Worm (Caenorhabditis elegans) whole organism, L1 larva: ENCODE data around the gene Y66D12A.16.
A peak's percentile ranks its signal among the peaks of the same experiment; 100 is the strongest.

ENCODE experiments used
- C04F5.9 ChIP-seq: sonication (generic microtip); optimal IDR thresholded peaks from 2 replicates; lab custom pipeline; 2016; ENCODE audit warnings: missing genetic modification characterization, missing compliant biosample characterization
- C34B4.2 ChIP-seq: sonication (generic microtip); optimal IDR thresholded peaks from 2 replicates; lab custom pipeline; 2017; ENCODE audit warnings: mild to moderate bottlenecking, missing genetic modification characterization, missing compliant biosample characterization
- F16B12.6 ChIP-seq: fragments of 150-350 bp; optimal IDR thresholded peaks from 2 replicates; lab custom pipeline; 2014; ENCODE audit warnings: missing biosample characterization, missing genetic modification characterization
- Y116A8C.19 ChIP-seq: sonication (generic microtip); optimal IDR thresholded peaks from 2 replicates; lab custom pipeline; 2016; ENCODE audit warnings: missing compliant biosample characterization, missing genetic modification characterization, borderline replicate concordance
- alr-1 ChIP-seq: fragments of 200-800 bp; sonication (Bioruptor generic); optimal IDR thresholded peaks from 2 replicates; lab custom pipeline; 2018; ENCODE audit warnings: borderline replicate concordance, mild to moderate bottlenecking, missing genetic modification characterization, missing compliant biosample characterization
- dpl-1 ChIP-seq, 3 experiments: fragments of 150-350 bp in 2 of 3; sonication (generic microtip) in 1 of 3; optimal IDR thresholded peaks; 2 replicates each; lab custom pipeline; 2014 to 2017; ENCODE audit warnings: missing biosample characterization in 3 of 3, missing genetic modification characterization in 3 of 3, missing genetic modification reagents in 3 of 3
- dsc-1 ChIP-seq: sonication (generic microtip); optimal IDR thresholded peaks from 2 replicates; lab custom pipeline; 2016; ENCODE audit warnings: mild to moderate bottlenecking, missing genetic modification characterization, missing compliant biosample characterization
- efl-1 ChIP-seq, 4 experiments: fragments of 150-350 bp; optimal IDR thresholded peaks in 3 of 4; peaks in 1 of 4; 1 replicate in 1 of 4; 2 replicates in 3 of 4; lab custom pipeline; 2014; ENCODE audit warnings: missing biosample characterization in 2 of 4, missing genetic modification characterization in 2 of 4, missing genetic modification reagents in 2 of 4
- egl-13 ChIP-seq: sonication (generic microtip); optimal IDR thresholded peaks from 2 replicates; lab custom pipeline; 2016; ENCODE audit warnings: missing genotype, missing genetic modification reagents, missing genetic modification characterization, missing compliant biosample characterization
- elt-2 ChIP-seq: sonication (generic microtip); optimal IDR thresholded peaks from 2 replicates; lab custom pipeline; 2016; ENCODE audit warnings: missing genetic modification characterization, mild to moderate bottlenecking, inconsistent platforms, missing compliant biosample characterization, missing genetic modification reagents
- elt-3 ChIP-seq, 6 experiments: fragments of 150-350 bp in 1 of 6; sonication (generic microtip); optimal IDR thresholded peaks; 2 replicates each; lab custom pipeline; 2017 to 2018; ENCODE audit warnings: missing biosample characterization in 6 of 6, missing genetic modification characterization in 6 of 6, inconsistent platforms in 1 of 6
- fos-1 ChIP-seq: fragments of 150-350 bp; optimal IDR thresholded peaks from 2 replicates; lab custom pipeline; 2014; ENCODE audit warnings: missing biosample characterization, missing genetic modification characterization
- hlh-17 ChIP-seq: fragments of 200-800 bp; sonication (Bioruptor generic); optimal IDR thresholded peaks from 2 replicates; lab custom pipeline; 2018; ENCODE audit warnings: missing genetic modification characterization, mild to moderate bottlenecking, missing compliant biosample characterization, moderate library complexity, borderline replicate concordance
- irx-1 ChIP-seq: sonication (generic microtip); optimal IDR thresholded peaks from 2 replicates; lab custom pipeline; 2016; ENCODE audit warnings: missing genetic modification characterization, missing compliant biosample characterization
- lin-13 ChIP-seq: fragments of 150-350 bp; optimal IDR thresholded peaks from 2 replicates; lab custom pipeline; 2014; ENCODE audit warnings: missing biosample characterization, missing genetic modification reagents, missing genetic modification characterization
- lin-15B ChIP-seq: fragments of 150-350 bp; sonication (generic microtip); optimal IDR thresholded peaks from 3 replicates; lab custom pipeline; 2014; ENCODE audit warnings: missing biosample characterization, missing genetic modification characterization
- lin-35 ChIP-seq, 2 experiments: fragments of 150-350 bp; optimal IDR thresholded peaks; 2 replicates each; lab custom pipeline; 2014; ENCODE audit warnings: missing biosample characterization in 2 of 2, missing genetic modification characterization in 2 of 2, missing genetic modification reagents in 2 of 2
- lsy-2 ChIP-seq, 2 experiments: fragments of 150-350 bp; optimal IDR thresholded peaks; 2 replicates each; lab custom pipeline; 2014; ENCODE audit warnings: missing biosample characterization in 2 of 2, missing genetic modification characterization in 2 of 2
- mef-2 ChIP-seq: fragments of 150-350 bp; optimal IDR thresholded peaks from 2 replicates; lab custom pipeline; 2014; ENCODE audit warnings: missing biosample characterization, missing genetic modification characterization
- mep-1 ChIP-seq: fragments of 150-350 bp; optimal IDR thresholded peaks from 2 replicates; lab custom pipeline; 2014; ENCODE audit warnings: missing biosample characterization, missing genetic modification characterization
- nhr-20 ChIP-seq: sonication (generic microtip); optimal IDR thresholded peaks from 2 replicates; lab custom pipeline; 2016; ENCODE audit warnings: mild to moderate bottlenecking, missing genetic modification characterization, missing compliant biosample characterization
- nhr-77 ChIP-seq: fragments of 150-350 bp; optimal IDR thresholded peaks from 2 replicates; lab custom pipeline; 2014; ENCODE audit warnings: missing biosample characterization, missing genetic modification characterization
- nhr-85 ChIP-seq: sonication (generic microtip); peaks from one replicate; lab custom pipeline; 2016; ENCODE audit warnings: missing genetic modification characterization, inconsistent platforms, missing compliant biosample characterization
- nhr-90 ChIP-seq: sonication (generic microtip); optimal IDR thresholded peaks from 2 replicates; lab custom pipeline; 2016; ENCODE audit warnings: mild to moderate bottlenecking, missing genetic modification characterization, missing compliant biosample characterization; ENCODE audit not compliant: poor library complexity
- pqm-1 ChIP-seq: sonication (generic microtip); optimal IDR thresholded peaks from 3 replicates; lab custom pipeline; 2017; ENCODE audit warnings: missing biosample characterization, missing genetic modification characterization
- skn-1 ChIP-seq: fragments of 150-350 bp; optimal IDR thresholded peaks from 2 replicates; lab custom pipeline; 2014; ENCODE audit warnings: missing biosample characterization, missing genetic modification characterization
- snpc-4 ChIP-seq: fragments of 150-350 bp; optimal IDR thresholded peaks from 2 replicates; lab custom pipeline; 2014; ENCODE audit warnings: missing biosample characterization, missing genetic modification characterization
- snu-23 ChIP-seq: sonication (generic microtip); optimal IDR thresholded peaks from 2 replicates; lab custom pipeline; 2016; ENCODE audit warnings: missing genetic modification characterization, missing compliant biosample characterization
- tbx-2 ChIP-seq: sonication (generic microtip); optimal IDR thresholded peaks from 2 replicates; lab custom pipeline; 2016; ENCODE audit warnings: missing genetic modification characterization, missing compliant biosample characterization
- tlp-1 ChIP-seq: fragments of 150-350 bp; optimal IDR thresholded peaks from 2 replicates; lab custom pipeline; 2014; ENCODE audit warnings: missing biosample characterization, missing genetic modification characterization
- unc-86 ChIP-seq: sonication (generic microtip); optimal IDR thresholded peaks from 2 replicates; lab custom pipeline; 2016; ENCODE audit warnings: missing genetic modification characterization, missing compliant biosample characterization
- xbp-1 ChIP-seq: sonication (generic microtip); optimal IDR thresholded peaks from 2 replicates; lab custom pipeline; 2016; ENCODE audit warnings: missing genetic modification characterization, missing compliant biosample characterization
- zip-4 ChIP-seq: fragments of 200-800 bp; sonication (Bioruptor generic); optimal IDR thresholded peaks from 2 replicates; lab custom pipeline; 2018; ENCODE audit warnings: mild to moderate bottlenecking, missing genetic modification characterization, moderate library complexity, missing compliant biosample characterization

Gene Y66D12A.16

DNA sequence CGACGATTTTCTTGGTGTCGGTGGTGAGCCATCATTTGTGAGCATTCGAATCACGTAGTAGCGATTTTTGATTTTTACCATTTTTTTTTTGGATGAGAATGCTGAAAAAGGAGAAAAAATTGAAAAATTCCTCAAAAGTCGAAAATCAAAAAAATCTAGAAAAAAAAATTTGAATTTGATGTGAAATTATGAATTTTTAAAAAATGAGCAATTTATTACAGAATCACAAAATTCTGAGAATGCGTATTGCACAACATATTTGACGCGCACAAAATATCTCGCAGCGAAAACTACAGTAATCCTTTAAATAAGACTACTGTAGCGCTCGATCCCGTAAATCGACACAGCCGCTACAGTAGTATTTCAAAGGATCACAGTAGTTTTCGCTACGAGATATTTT lies 36.1 kb upstream of the Y66D12A.16 start, which contains the start of gene popl-5:
TSS of gene popl-5 (minus strand) at position 101 of the 400 bp plus-strand sequence.
- TF ChIP-seq pqm-1 (tag; lab: Kevin White, UChicago) = no peak
- TF ChIP-seq zip-4 (GFP tag; lab: Kevin White, UChicago) = no peak
- no peak for TF ChIP-seq C34B4.2
- TF ChIP-seq snpc-4 (tag; lab: Kevin White, UChicago) = no peak
- TF ChIP-seq fos-1 (tag; lab: Kevin White, UChicago) = no peak
- no peak for TF ChIP-seq tlp-1 (tag; lab: Kevin White, UChicago)
- no peak for TF ChIP-seq C04F5.9 (tag; lab: Kevin White, UChicago)

DNA sequence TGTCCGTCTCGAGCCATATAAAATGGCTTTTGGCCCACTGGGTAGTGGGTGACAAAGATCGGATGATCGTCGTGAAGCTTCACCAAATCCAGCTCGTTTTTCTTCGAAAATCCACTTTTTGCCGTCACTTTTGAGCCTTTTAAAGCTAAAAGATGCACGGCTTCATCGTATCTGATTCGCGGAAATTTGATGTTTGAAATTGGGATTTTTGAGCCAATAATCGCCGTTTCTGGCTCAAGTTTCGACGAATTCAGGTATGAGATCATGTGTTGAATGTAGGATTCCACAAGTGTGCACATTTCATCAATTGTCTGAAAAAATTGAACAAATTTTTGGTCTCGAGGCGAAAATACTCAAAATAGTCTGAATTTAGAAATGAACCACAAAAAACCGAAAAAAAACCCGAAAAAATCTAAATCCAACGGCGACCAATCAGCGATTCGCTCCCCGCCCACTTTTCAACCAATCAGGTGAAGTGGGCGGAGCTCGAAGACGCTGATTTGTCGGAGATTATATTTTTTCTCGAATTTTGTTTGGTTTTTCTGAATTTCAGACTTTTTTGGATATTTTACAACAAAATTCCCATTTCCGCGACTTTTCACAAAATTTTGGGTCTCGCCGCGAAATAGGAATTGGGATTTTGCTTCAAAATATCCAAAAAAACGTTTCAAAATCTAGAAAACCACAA lies 34.5 kb upstream of the Y66D12A.16 start:
- TF ChIP-seq efl-1 (optimal IDR thresholded peaks at IDR 0.05; lab: Kevin White, UChicago) (no peak), efl-1 (GFP tag; optimal IDR thresholded peaks at IDR 0.05 in 1 of 2; lab: Kevin White, UChicago) (peak in 1 of 2 experiments; percentile 77), egl-13 (tag; lab: Kevin White, UChicago) (no peak)
- TF ChIP-seq, all 84 proteins: peak for 1

DNA sequence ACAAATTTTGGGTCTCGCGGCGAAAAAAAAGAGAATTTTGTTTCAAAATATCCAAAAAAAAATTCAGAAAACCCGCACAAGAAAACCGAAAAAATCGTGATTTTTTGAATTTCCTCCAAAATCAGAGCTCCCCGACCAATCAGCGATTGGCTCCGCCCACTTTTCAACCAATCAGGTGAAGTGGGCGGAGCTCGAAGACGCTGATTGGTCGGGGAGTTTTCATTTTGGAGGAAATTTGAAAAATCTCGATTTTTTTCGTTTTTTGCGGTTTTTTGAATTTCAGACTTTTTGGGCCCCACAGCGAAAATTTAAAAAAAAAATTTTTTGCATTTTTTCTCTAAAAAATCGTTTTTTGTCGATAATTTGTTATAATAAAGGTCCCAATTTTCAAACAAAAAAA lies 33.8 kb upstream of the Y66D12A.16 start:
- TF ChIP-seq snpc-4 (tag; lab: Kevin White, UChicago) (no peak), irx-1 (tag; lab: Kevin White, UChicago) (no peak), F16B12.6 (no peak), Y116A8C.19 (no peak), efl-1 (optimal IDR thresholded peaks at IDR 0.05; lab: Kevin White, UChicago) (no peak), efl-1 (GFP tag; optimal IDR thresholded peaks at IDR 0.05 in 1 of 2; lab: Kevin White, UChicago) (peak in 1 of 2 experiments; percentile 11)

DNA sequence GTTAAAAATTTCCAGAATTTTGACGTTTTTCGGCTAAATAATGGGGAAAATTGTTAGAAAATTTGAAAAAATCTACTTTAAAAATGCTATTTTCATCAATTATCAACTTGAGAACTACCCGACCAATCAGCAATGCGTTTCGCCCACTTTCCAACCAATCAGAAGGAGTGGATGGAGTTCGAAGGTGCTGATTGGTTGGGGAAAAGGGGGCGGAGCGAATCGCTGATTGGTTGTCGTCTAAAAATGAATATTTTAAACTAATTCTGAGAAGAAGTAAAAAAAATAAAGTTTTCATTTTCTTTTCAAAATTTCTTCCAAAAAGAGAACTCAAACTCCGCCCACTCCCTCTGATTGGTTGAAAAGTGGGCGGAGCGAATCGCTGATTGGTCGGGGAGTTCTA lies 33.1 kb upstream of the Y66D12A.16 start:
- TF ChIP-seq xbp-1 (tag; lab: Kevin White, UChicago) = no peak

DNA sequence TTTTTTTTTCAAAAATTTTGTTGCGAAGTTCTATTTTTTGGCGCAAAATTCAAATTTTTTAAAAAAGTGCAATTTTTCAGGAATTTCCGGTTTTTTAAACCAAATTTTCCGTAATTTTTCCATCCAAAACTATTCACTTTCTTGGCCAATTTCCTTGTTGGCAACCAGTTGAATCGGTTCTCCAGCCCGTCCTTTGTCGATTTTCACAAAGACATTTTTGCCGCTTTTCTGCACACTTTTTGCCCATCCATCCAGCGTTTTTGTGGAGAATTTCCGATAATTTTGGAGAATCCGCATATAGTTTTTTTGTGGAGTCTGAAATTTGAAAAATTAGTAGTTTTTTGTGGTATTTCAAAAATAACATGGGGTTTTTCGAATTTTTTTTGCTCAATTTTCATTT lies 30.9 kb upstream of the Y66D12A.16 start:
- TF ChIP-seq nhr-85 (tag; lab: Kevin White, UChicago) (peak; percentile 24), lsy-2 (tag; optimal IDR thresholded peaks at IDR 0.05; lab: Kevin White, UChicago) (no peak), lin-15B (tag; lab: Kevin White, UChicago) (no peak)

DNA sequence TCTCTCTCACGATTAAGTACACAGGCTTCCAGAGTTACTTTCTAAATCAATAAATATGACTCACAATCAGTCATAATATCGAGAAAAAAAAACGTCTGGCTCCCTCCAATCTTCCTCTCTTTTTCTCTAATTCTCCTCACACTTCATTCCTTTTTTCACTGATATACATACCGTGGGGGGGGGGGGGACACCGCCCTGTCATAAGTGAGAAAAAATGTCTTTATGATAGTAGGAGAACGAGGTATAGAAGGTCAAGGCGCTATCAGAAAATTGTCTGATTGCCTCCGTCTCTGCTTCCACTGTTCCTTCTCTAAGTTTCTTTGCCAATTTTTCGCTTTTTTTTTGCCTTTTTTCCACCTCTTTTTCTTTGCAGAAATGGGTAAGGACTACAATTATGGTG lies 26.9 kb upstream of the Y66D12A.16 start, which contains the start of gene Y66D12A.24:
TSS of gene Y66D12A.24 (plus strand) at position 370 of the 400 bp plus-strand sequence.
- TF ChIP-seq mef-2 (tag; lab: Kevin White, UChicago) (no peak), nhr-85 (tag; lab: Kevin White, UChicago) (peak; percentile 32), dpl-1 (GFP tag; optimal IDR thresholded peaks at IDR 0.05; lab: Kevin White, UChicago) (no peak), elt-3 (tag; optimal IDR thresholded peaks at IDR 0.05; lab: Kevin White, UChicago) (peak in 1 of 6 experiments; percentile 4), nhr-20 (peak; percentile 5), egl-13 (tag; lab: Kevin White, UChicago) (no peak), lin-35 (GFP tag; optimal IDR thresholded peaks at IDR 0.05; lab: Kevin White, UChicago) (peak in 1 of 2 experiments; percentile 44), nhr-90 (tag; lab: Kevin White, UChicago) (peak; percentile 5), skn-1 (no peak), snpc-4 (tag; lab: Kevin White, UChicago) (no peak), tbx-2 (tag; lab: Kevin White, UChicago) (peak; percentile 16), dsc-1 (tag; lab: Kevin White, UChicago) (no peak), lin-13 (GFP tag; lab: Kevin White, UChicago) (no peak), elt-2 (tag; lab: Kevin White, UChicago) (peak; percentile 24), pqm-1 (tag; lab: Kevin White, UChicago) (peak; percentile 42)
- TF ChIP-seq, all 84 proteins: peak for 8

DNA sequence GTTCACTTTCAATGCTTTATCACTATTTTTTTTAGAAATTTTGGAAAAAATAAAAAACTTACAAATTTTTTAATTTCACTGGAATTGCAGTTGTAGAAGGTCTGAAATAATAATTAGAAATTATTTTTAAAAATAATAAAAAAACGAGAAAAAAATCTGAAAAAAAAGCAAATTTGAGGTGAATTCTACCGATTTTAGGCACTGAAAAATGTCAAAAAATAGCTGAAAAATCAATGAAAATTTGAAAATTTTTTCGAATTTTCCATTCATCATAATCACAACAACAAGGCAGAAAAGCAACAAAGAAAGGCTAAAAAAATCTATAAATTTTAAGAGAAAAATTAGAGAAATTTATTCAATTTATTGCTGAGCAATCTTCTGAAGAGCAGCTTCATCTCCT lies 22.7 kb upstream of the Y66D12A.16 start, which contains the start of gene nars-2:
TSS of gene nars-2 (minus strand) at position 101 of the 400 bp plus-strand sequence.
- no peak for TF ChIP-seq mep-1 (tag; lab: Kevin White, UChicago)
- no peak for TF ChIP-seq skn-1
- TF ChIP-seq hlh-17 (GFP tag; lab: Kevin White, UChicago) = no peak
- no peak for TF ChIP-seq elt-2 (tag; lab: Kevin White, UChicago)
- no peak for TF ChIP-seq irx-1 (tag; lab: Kevin White, UChicago)
- TF ChIP-seq alr-1 (tag; lab: Kevin White, UChicago) = no peak
- no peak for TF ChIP-seq unc-86
- TF ChIP-seq dsc-1 (tag; lab: Kevin White, UChicago) = no peak
- TF ChIP-seq snu-23 (GFP tag; lab: Kevin White, UChicago) = no peak
- TF ChIP-seq efl-1 (optimal IDR thresholded peaks at IDR 0.05; lab: Kevin White, UChicago) = no peak
- no peak for TF ChIP-seq efl-1 (GFP tag; optimal IDR thresholded peaks at IDR 0.05 in 1 of 2; lab: Kevin White, UChicago)
- TF ChIP-seq xbp-1 (tag; lab: Kevin White, UChicago) = no peak
- no peak for TF ChIP-seq lin-35 (GFP tag; optimal IDR thresholded peaks at IDR 0.05; lab: Kevin White, UChicago)
- no peak for TF ChIP-seq nhr-77
